Fruit fly (Drosophila melanogaster): ENCODE data around the gene CG5421.

Gene CG5421

dm6 chr2L:12483866-12484554, 36.1 kb upstream of the CG5421 start (continued):
- TF ChIP-seq nerfin-2 (GFP tag; IDR thresholded peaks at IDR 0.05; ENCODE audit: partially characterized antibody) (no peak), wdn (GFP tag; IDR thresholded peaks at IDR 0.05) (peak; percentile 69), kni (GFP tag; optimal IDR thresholded peaks at IDR 0.05) (peak; percentile 83), CG3995 (GFP tag; optimal IDR thresholded peaks at IDR 0.05) (peak; percentile 44), CG4617 (GFP tag; optimal IDR thresholded peaks at IDR 0.05; ENCODE audit: borderline replicate concordance) (peak; percentile 41), HLHmδ (GFP tag; optimal IDR thresholded peaks at IDR 0.05) (peak; percentile 43), trh (GFP tag; optimal IDR thresholded peaks at IDR 0.05) (no peak), Sox100B (GFP tag; optimal IDR thresholded peaks at IDR 0.05) (peak; percentile 89), Ets65A (GFP tag) (peak; percentile 97), CG8089 (GFP tag; optimal IDR thresholded peaks at IDR 0.05) (peak; percentile 91), CG3726 (GFP tag; IDR thresholded peaks at IDR 0.05) (no peak), CG2875 (GFP tag; optimal IDR thresholded peaks at IDR 0.05) (peak; percentile 82), Fer2 (tag; optimal IDR thresholded peaks at IDR 0.05) (peak; percentile 86), CG12391 (tag; optimal IDR thresholded peaks at IDR 0.05) (peak; percentile 86), lilli (GFP tag; optimal IDR thresholded peaks at IDR 0.05) (peak; percentile 93), h (optimal IDR thresholded peaks at IDR 0.05) (no peak), Med (GFP tag) (peak; percentile 99), CG13624 (GFP tag; optimal IDR thresholded peaks at IDR 0.05) (peak; percentile 87), Gsc (GFP tag; IDR thresholded peaks at IDR 0.05) (no peak), HLH54F (GFP tag; optimal IDR thresholded peaks at IDR 0.05) (peak; percentile 91), wor (GFP tag; IDR thresholded peaks at IDR 0.05) (peak; percentile 73), CHES-1-like (GFP tag; optimal IDR thresholded peaks at IDR 0.05) (peak; percentile 92), CG7987 (GFP tag; optimal IDR thresholded peaks at IDR 0.05) (peak; percentile 71), luna (GFP tag; optimal IDR thresholded peaks at IDR 0.05) (peak; percentile 85), CG31224 (GFP tag; IDR thresholded peaks at IDR 0.05) (peak; percentile 71), Dip2 (GFP tag; IDR thresholded peaks at IDR 0.05) (no peak), Dfd (GFP tag; optimal IDR thresholded peaks at IDR 0.05) (no peak), pan (optimal IDR thresholded peaks at IDR 0.05) (no peak), pan (GFP tag; optimal IDR thresholded peaks at IDR 0.05 in 1 of 2, IDR thresholded peaks at IDR 0.05 in 1 of 2) (peak in 1 of 2 experiments; percentile 91), CG7357 (GFP tag; IDR thresholded peaks at IDR 0.05) (peak; percentile 71; the same call in 1 of the 3 replicates), hbn (GFP tag; IDR thresholded peaks at IDR 0.05; ENCODE audit: partially characterized antibody) (no peak; the same call in 1 of the 2 replicates), lola (GFP tag; optimal IDR thresholded peaks at IDR 0.05) (peak in 1 of 3 experiments; percentile 85), CG30431 (GFP tag; optimal IDR thresholded peaks at IDR 0.05) (peak; percentile 73), nmo (GFP tag; optimal IDR thresholded peaks at IDR 0.05) (peak; percentile 92), fd3F (GFP tag; optimal IDR thresholded peaks at IDR 0.05) (peak; percentile 88), dmrt11E (tag; optimal IDR thresholded peaks at IDR 0.05) (peak; percentile 76), HmgD (GFP tag; optimal IDR thresholded peaks at IDR 0.05) (peak; percentile 46), B-H1 (GFP tag; IDR thresholded peaks at IDR 0.05) (peak; percentile 84), danr (GFP tag; IDR thresholded peaks at IDR 0.05) (peak; percentile 84; the same call in 1 of the 2 replicates), abd-A (tag; optimal IDR thresholded peaks at IDR 0.05) (peak; percentile 87), p53 (GFP tag; optimal IDR thresholded peaks at IDR 0.05) (peak; percentile 83), CG1603 (tag; optimal IDR thresholded peaks at IDR 0.05) (peak; percentile 92), Tbp (GFP tag; optimal IDR thresholded peaks at IDR 0.05) (no peak), Dbx (GFP tag; IDR thresholded peaks at IDR 0.05) (peak; percentile 85), CG31365 (tag; optimal IDR thresholded peaks at IDR 0.05) (peak; percentile 76), org-1 (GFP tag; optimal IDR thresholded peaks at IDR 0.05) (peak; percentile 87), Rfx (GFP tag; IDR thresholded peaks at IDR 0.05) (peak; percentile 89), CG18764 (GFP tag; optimal IDR thresholded peaks at IDR 0.05) (peak; percentile 81), Atf6 (GFP tag; IDR thresholded peaks at IDR 0.05) (peak; percentile 76), CG10274 (GFP tag; optimal IDR thresholded peaks at IDR 0.05) (peak; percentile 63)

Measured in whole organism, embryonic.